Fruit fly (Drosophila melanogaster) whole organism, embryonic: Measurements from ENCODE around the gene CCT3.
A peak's percentile ranks its signal among the peaks of the same experiment; 100 is the strongest.

Experiments
- Atf-2 ChIP-seq: fragments of 200-800 bp; sonication (Bioruptor generic); optimal IDR thresholded peaks from 2 replicates; lab custom pipeline; 2016; ENCODE audit warnings: missing biosample characterization, missing genetic modification characterization
- BtbVII ChIP-seq: fragments of 200-800 bp; sonication (Bioruptor generic); optimal IDR thresholded peaks from 3 replicates; lab custom pipeline; 2017; ENCODE audit warnings: missing biosample characterization, mild to moderate bottlenecking, missing genetic modification characterization
- CG1024 ChIP-seq: fragments of 200-800 bp; sonication (Bioruptor generic); IDR thresholded peaks from 2 replicates; pipeline ENCODE4 v1.3.6; 2022; ENCODE audit warnings: missing biosample characterization, missing genetic modification characterization
- CG10654 ChIP-seq: fragments of 200-800 bp; sonication (Bioruptor generic); optimal IDR thresholded peaks from 2 replicates; lab custom pipeline; 2016; ENCODE audit warnings: missing biosample characterization, missing genetic modification characterization
- CG15011 ChIP-seq: fragments of 200-800 bp; sonication (Bioruptor generic); optimal IDR thresholded peaks from 3 replicates; lab custom pipeline; 2018; ENCODE audit warnings: missing biosample characterization, mild to moderate bottlenecking, missing genetic modification characterization
- CG15073 ChIP-seq: fragments of 200-800 bp; sonication (Bioruptor generic); optimal IDR thresholded peaks from 2 replicates; lab custom pipeline; 2016; ENCODE audit warnings: missing biosample characterization, missing genetic modification characterization
- CG15479 ChIP-seq: fragments of 200-800 bp; sonication (Bioruptor generic); optimal IDR thresholded peaks from 3 replicates; lab custom pipeline; 2019; ENCODE audit warnings: missing biosample characterization, mild to moderate bottlenecking, missing genetic modification characterization, moderate library complexity
- CG15514 ChIP-seq: fragments of 200-800 bp; sonication (Bioruptor generic); optimal IDR thresholded peaks from 3 replicates; lab custom pipeline; 2017; ENCODE audit warnings: missing biosample characterization, missing genetic modification characterization, mild to moderate bottlenecking, moderate library complexity, missing genetic modification reagents
- CG17912 ChIP-seq: fragments of 200-800 bp; sonication (Bioruptor generic); optimal IDR thresholded peaks from 2 replicates; lab custom pipeline; 2018; ENCODE audit warnings: missing biosample characterization, mild to moderate bottlenecking, missing genetic modification characterization
- CG18011 ChIP-seq: fragments of 200-800 bp; sonication (Bioruptor generic); optimal IDR thresholded peaks from 2 replicates; lab custom pipeline; 2017; ENCODE audit warnings: missing biosample characterization, missing genetic modification characterization, mild to moderate bottlenecking, moderate library complexity, missing genotype
- CG18262 ChIP-seq: fragments of 200-800 bp; optimal IDR thresholded peaks from 3 replicates; lab custom pipeline; 2019; ENCODE audit warnings: missing biosample characterization, mild to moderate bottlenecking, missing genetic modification characterization, moderate library complexity
- CG18599 ChIP-seq: fragments of 200-800 bp; sonication (Bioruptor generic); optimal IDR thresholded peaks from 3 replicates; lab custom pipeline; 2017; ENCODE audit warnings: missing biosample characterization, missing genetic modification characterization, mild to moderate bottlenecking, moderate library complexity, missing genetic modification reagents
- CG2116 ChIP-seq: fragments of 200-800 bp; sonication (Bioruptor generic); optimal IDR thresholded peaks from 3 replicates; lab custom pipeline; 2018; ENCODE audit warnings: missing biosample characterization, mild to moderate bottlenecking, missing genetic modification characterization
- CG2120 ChIP-seq: fragments of 200-800 bp; sonication (Bioruptor generic); optimal IDR thresholded peaks from 3 replicates; lab custom pipeline; 2016; ENCODE audit warnings: missing biosample characterization, missing genetic modification characterization
- CG2678 ChIP-seq: fragments of 200-800 bp; sonication (Bioruptor generic); optimal IDR thresholded peaks from 3 replicates; lab custom pipeline; 2019; ENCODE audit warnings: missing biosample characterization, mild to moderate bottlenecking, missing genetic modification characterization, moderate library complexity
- CG5953 ChIP-seq: fragments of 200-800 bp; sonication (Bioruptor generic); IDR thresholded peaks from 2 replicates; pipeline ENCODE4 v1.3.6; 2022; ENCODE audit warnings: missing biosample characterization, missing genetic modification characterization
- CG8281 ChIP-seq: fragments of 200-800 bp; sonication (Bioruptor generic); optimal IDR thresholded peaks from 2 replicates; lab custom pipeline; 2018; ENCODE audit warnings: missing biosample characterization, mild to moderate bottlenecking, missing genetic modification characterization, moderate library complexity
- CG8478 ChIP-seq: fragments of >200 bp; optimal IDR thresholded peaks from 2 replicates; lab custom pipeline; 2018
- CG9797 ChIP-seq: fragments of 200-800 bp; sonication (Bioruptor generic); optimal IDR thresholded peaks from 3 replicates; lab custom pipeline; 2018; ENCODE audit warnings: missing biosample characterization, mild to moderate bottlenecking, missing genetic modification characterization
- Doc3 ChIP-seq: fragments of 200-800 bp; sonication (Bioruptor generic); IDR thresholded peaks from 3 replicates; pipeline ENCODE4 v1.3.6; 2022; ENCODE audit warnings: missing biosample characterization, missing genetic modification characterization; ENCODE audit not compliant: partially characterized antibody
- Dp ChIP-seq: fragments of 200-800 bp; sonication (Bioruptor generic); optimal IDR thresholded peaks from 2 replicates; lab custom pipeline; 2018; ENCODE audit warnings: missing biosample characterization, mild to moderate bottlenecking, missing genetic modification characterization, moderate library complexity
- Dref ChIP-seq: fragments of 200-800 bp; sonication (Bioruptor generic); IDR thresholded peaks from 2 replicates; pipeline ENCODE4 v1.3.6; 2022; ENCODE audit warnings: missing biosample characterization, missing genetic modification characterization
- ERR ChIP-seq: fragments of 200-800 bp; sonication (Bioruptor generic); optimal IDR thresholded peaks from 2 replicates; lab custom pipeline; 2016; ENCODE audit warnings: missing biosample characterization, missing genetic modification characterization
- Eip74EF ChIP-seq, 2 experiments: fragments of 200-800 bp in 1 of 2; fragments of >200 bp in 1 of 2; sonication (Bioruptor generic) in 1 of 2; optimal IDR thresholded peaks; 2 replicates each; lab custom pipeline; 2017 to 2019; ENCODE audit warnings: missing biosample characterization in 2 of 2, missing genetic modification characterization in 2 of 2, mild to moderate bottlenecking in 1 of 2, moderate library complexity in 1 of 2
- Fer2 ChIP-seq: fragments of 200-800 bp; sonication (Bioruptor generic); optimal IDR thresholded peaks from 2 replicates; lab custom pipeline; 2018; ENCODE audit warnings: missing biosample characterization, mild to moderate bottlenecking, missing genetic modification characterization, moderate library complexity
- Gsc ChIP-seq: fragments of 200-800 bp; sonication (Bioruptor generic); IDR thresholded peaks from 2 replicates; pipeline ENCODE4 v1.3.6; 2022; ENCODE audit warnings: missing biosample characterization, missing genetic modification characterization
- H15 ChIP-seq: fragments of 200-800 bp; sonication (Bioruptor generic); IDR thresholded peaks from 3 replicates; pipeline ENCODE4 v1.3.6; 2022; ENCODE audit warnings: missing biosample characterization, missing genetic modification characterization
- Hr51 ChIP-seq, 2 experiments: fragments of 200-800 bp; sonication (Bioruptor generic); optimal IDR thresholded peaks; 2 replicates in 1 of 2; 3 replicates in 1 of 2; lab custom pipeline; 2016 to 2018; ENCODE audit warnings: missing biosample characterization in 2 of 2, missing genetic modification characterization in 2 of 2, mild to moderate bottlenecking in 1 of 2, moderate library complexity in 1 of 2
- Hr78 ChIP-seq, 2 experiments: fragments of 200-800 bp in 1 of 2; fragments of >200 bp in 1 of 2; sonication (Bioruptor generic) in 1 of 2; optimal IDR thresholded peaks; 2 replicates each; lab custom pipeline; 2017 to 2019; ENCODE audit warnings: missing biosample characterization in 2 of 2, missing genetic modification characterization in 2 of 2, mild to moderate bottlenecking in 1 of 2, moderate library complexity in 1 of 2
- Jarid2 ChIP-seq: fragments of 200-800 bp; sonication (Bioruptor generic); optimal IDR thresholded peaks from 3 replicates; lab custom pipeline; 2017; ENCODE audit warnings: mild to moderate bottlenecking, missing biosample characterization, missing genetic modification reagents, missing genetic modification characterization
- Mes4 ChIP-seq: fragments of 200-800 bp; sonication (Bioruptor generic); optimal IDR thresholded peaks from 2 replicates; lab custom pipeline; 2016; ENCODE audit warnings: missing biosample characterization, missing genetic modification characterization
- NFAT ChIP-seq: fragments of 200-800 bp; sonication (Bioruptor generic); IDR thresholded peaks from 2 replicates; pipeline ENCODE4 v1.3.6; 2022; ENCODE audit warnings: missing biosample characterization, missing genetic modification characterization
- Spps ChIP-seq: fragments of 200-800 bp; sonication (Bioruptor generic); optimal IDR thresholded peaks from 2 replicates; lab custom pipeline; 2018; ENCODE audit warnings: missing biosample characterization, mild to moderate bottlenecking, missing genetic modification characterization
- ase ChIP-seq: fragments of 200-800 bp; sonication (Bioruptor generic); IDR thresholded peaks from 3 replicates; pipeline ENCODE4 v1.3.6; 2022; ENCODE audit warnings: missing biosample characterization, missing genetic modification characterization
- cg ChIP-seq: fragments of 200-800 bp; sonication (Bioruptor generic); optimal IDR thresholded peaks from 3 replicates; lab custom pipeline; 2019; ENCODE audit warnings: missing biosample characterization, mild to moderate bottlenecking, missing genetic modification characterization, moderate library complexity
- crp ChIP-seq, 2 experiments: fragments of 200-800 bp; sonication (Bioruptor generic); optimal IDR thresholded peaks; 2 replicates in 1 of 2; 3 replicates in 1 of 2; lab custom pipeline; 2017; ENCODE audit warnings: missing biosample characterization in 2 of 2, missing genetic modification characterization in 2 of 2, mild to moderate bottlenecking in 1 of 2, moderate library complexity in 1 of 2
- ems ChIP-seq: fragments of 200-800 bp; sonication (Bioruptor generic); optimal IDR thresholded peaks from 3 replicates; lab custom pipeline; 2016; ENCODE audit warnings: missing biosample characterization, missing genetic modification characterization
- hb ChIP-seq: fragments of 200-800 bp; sonication (Bioruptor generic); IDR thresholded peaks from 3 replicates; pipeline ENCODE4 v1.3.6; 2022; ENCODE audit warnings: missing biosample characterization, missing genetic modification characterization; ENCODE audit not compliant: partially characterized antibody
- her ChIP-seq: fragments of 200-800 bp; sonication (Bioruptor generic); optimal IDR thresholded peaks from 2 replicates; lab custom pipeline; 2016; ENCODE audit warnings: missing biosample characterization, missing genetic modification characterization
- jigr1 ChIP-seq: fragments of 200-800 bp; sonication (Bioruptor generic); IDR thresholded peaks from 3 replicates; pipeline ENCODE4 v1.3.6; 2022; ENCODE audit warnings: missing biosample characterization, missing genetic modification characterization
- ken ChIP-seq: fragments of 200-800 bp; sonication (Bioruptor generic); IDR thresholded peaks from 3 replicates; pipeline ENCODE4 v1.3.6; 2022; ENCODE audit warnings: missing biosample characterization, missing genetic modification characterization
- maf-S ChIP-seq: fragments of 200-800 bp; sonication (Bioruptor generic); optimal IDR thresholded peaks from 2 replicates; lab custom pipeline; 2016; ENCODE audit warnings: missing biosample characterization, missing genetic modification characterization
- mirr ChIP-seq: fragments of 200-800 bp; sonication (Bioruptor generic); optimal IDR thresholded peaks from 3 replicates; lab custom pipeline; 2018; ENCODE audit warnings: missing biosample characterization, mild to moderate bottlenecking, missing genetic modification characterization
- pb ChIP-seq: fragments of 200-800 bp; sonication (Bioruptor generic); optimal IDR thresholded peaks from 3 replicates; lab custom pipeline; 2016; ENCODE audit warnings: missing biosample characterization, missing genetic modification characterization
- pros ChIP-seq: fragments of 200-800 bp; sonication (Bioruptor generic); optimal IDR thresholded peaks from 3 replicates; lab custom pipeline; 2019; ENCODE audit warnings: missing biosample characterization, mild to moderate bottlenecking, missing genetic modification characterization, moderate library complexity
- rib ChIP-seq: fragments of 200-800 bp; sonication (Bioruptor generic); IDR thresholded peaks from 2 replicates; pipeline ENCODE4 v1.3.6; 2022; ENCODE audit warnings: missing biosample characterization, missing genetic modification characterization
- sens ChIP-seq: fragments of 200-800 bp; sonication (Bioruptor generic); peaks from one replicate; lab custom pipeline; 2016; ENCODE audit warnings: missing biosample characterization, missing genetic modification characterization
- sisA ChIP-seq: fragments of 200-800 bp; sonication (Bioruptor generic); IDR thresholded peaks from 2 replicates; pipeline ENCODE4 v1.3.6; 2022; ENCODE audit warnings: missing biosample characterization, missing genetic modification characterization
- sob ChIP-seq: fragments of 200-800 bp; sonication (Bioruptor generic); IDR thresholded peaks from 2 replicates; pipeline ENCODE4 v1.3.6; 2022; ENCODE audit warnings: missing biosample characterization, missing genetic modification characterization
- ssp ChIP-seq: fragments of 200-800 bp; sonication (Bioruptor generic); IDR thresholded peaks from 2 replicates; pipeline ENCODE4 v1.3.6; 2022; ENCODE audit warnings: missing biosample characterization, missing genetic modification characterization
- vnd ChIP-seq: fragments of 200-800 bp; sonication (Bioruptor generic); IDR thresholded peaks from 3 replicates; pipeline ENCODE4 v1.3.6; 2022; ENCODE audit warnings: missing biosample characterization, missing genetic modification characterization; ENCODE audit not compliant: partially characterized antibody

The CCT3 gene

dm6 chr3R:16650950-16651349 is 3.5 kb downstream of the CCT3 start, which contains the start of gene Mettl4 (continued):
- peak; percentile 98 for TF ChIP-seq CG2116 (GFP tag; lab: Kevin White, UChicago)
- TF ChIP-seq Jarid2 (GFP tag; lab: Kevin White, UChicago), result no peak
- no peak for TF ChIP-seq Hr78 (GFP tag; optimal IDR thresholded peaks at IDR 0.05; lab: Kevin White, UChicago)
- TF ChIP-seq CG18262 (tag; lab: Kevin White, UChicago), result no peak
- TF ChIP-seq CG9797 (GFP tag; lab: Kevin White, UChicago), result no peak
- TF ChIP-seq rib (GFP tag; lab: Robert Waterston, UW), result no peak
- TF ChIP-seq sisA (GFP tag; lab: Robert Waterston, UW), result no peak
- no peak for TF ChIP-seq ken (GFP tag; lab: Robert Waterston, UW)
- TF ChIP-seq ssp (GFP tag; lab: Robert Waterston, UW), result no peak
- TF ChIP-seq maf-S, result no peak
- TF ChIP-seq jigr1 (GFP tag; lab: Robert Waterston, UW), result no peak
- TF ChIP-seq CG8478 (lab: Kevin White, UChicago), result no peak
- TF ChIP-seq CG5953 (GFP tag; lab: Robert Waterston, UW), result no peak
- no peak for TF ChIP-seq CG18011
- TF ChIP-seq crp (GFP tag; optimal IDR thresholded peaks at IDR 0.05; lab: Kevin White, UChicago), result peak in 1 of 2 experiments; percentile 65
- TF ChIP-seq ase (GFP tag; lab: Robert Waterston, UW), result no peak
- TF ChIP-seq Eip74EF (GFP tag; optimal IDR thresholded peaks at IDR 0.05; lab: Kevin White, UChicago), result no peak
- no peak for TF ChIP-seq CG15011
- TF ChIP-seq sens (GFP tag; lab: Kevin White, UChicago), result no peak
- TF ChIP-seq pros (GFP tag; lab: Kevin White, UChicago), result no peak
- TF ChIP-seq CG2120 (GFP tag; lab: Kevin White, UChicago), result no peak
- TF ChIP-seq sob (GFP tag; lab: Robert Waterston, UW), result no peak
- TF ChIP-seq Mes4 (GFP tag; lab: Kevin White, UChicago), result no peak
- no peak for TF ChIP-seq Spps
- no peak for TF ChIP-seq CG17912
- TF ChIP-seq hb (GFP tag; lab: Robert Waterston, UW), result peak; percentile 54; the same call in 1 of the 3 replicates
- TF ChIP-seq CG15514, result no peak
- TF ChIP-seq pb (GFP tag; lab: Kevin White, UChicago), result no peak
- peak; percentile 83 for TF ChIP-seq Dref
- TF ChIP-seq CG15073 (GFP tag; lab: Kevin White, UChicago), result no peak
- TF ChIP-seq H15 (GFP tag; lab: Robert Waterston, UW), result no peak
- TF ChIP-seq ems, result no peak
- TF ChIP-seq ERR (GFP tag; lab: Kevin White, UChicago), result no peak
- no peak for TF ChIP-seq mirr (GFP tag; lab: Kevin White, UChicago)
- TF ChIP-seq Hr51 (GFP tag; optimal IDR thresholded peaks at IDR 0.05; lab: Kevin White, UChicago), result no peak
- TF ChIP-seq Atf-2 (GFP tag; lab: Kevin White, UChicago), result no peak
- no peak for TF ChIP-seq BtbVII (GFP tag; lab: Kevin White, UChicago)
- TF ChIP-seq CG1024, result no peak
- TF ChIP-seq Fer2 (tag; lab: Kevin White, UChicago), result no peak
- no peak for TF ChIP-seq CG10654 (GFP tag; lab: Kevin White, UChicago)
- no peak for TF ChIP-seq her (GFP tag; lab: Kevin White, UChicago)
- TF ChIP-seq CG8281 (tag; lab: Kevin White, UChicago), result no peak
- peak; percentile 86 for TF ChIP-seq Dp (GFP tag; lab: Kevin White, UChicago)
- no peak for TF ChIP-seq CG18599 (GFP tag; lab: Kevin White, UChicago)
- TF ChIP-seq Gsc (GFP tag; lab: Robert Waterston, UW), result no peak
- peak; percentile 54; the same call in 1 of the 3 replicates for TF ChIP-seq vnd
- no peak for TF ChIP-seq CG15479
- TF ChIP-seq NFAT (GFP tag; lab: Robert Waterston, UW), result no peak
- no peak for TF ChIP-seq cg
- TF ChIP-seq Doc3 (GFP tag; lab: Robert Waterston, UW), result peak; percentile 63; the same call in 2 of the 3 replicates
- no peak for TF ChIP-seq CG2678 (tag; lab: Kevin White, UChicago)
